Worm (Caenorhabditis elegans): ENCODE measurements around the gene M117.6.

ce11 chrIV:11813901-11814300 is 14.0 kb downstream of the M117.6 start, which contains the start of gene M117.1:
- TF ChIP-seq elt-1 (tag; optimal IDR thresholded peaks at IDR 0.05) (no peak), ztf-4 (tag; optimal IDR thresholded peaks at IDR 0.05) (no peak), blmp-1 (tag; optimal IDR thresholded peaks at IDR 0.05; ENCODE audit: insufficient read depth) (no peak), ama-1 (optimal IDR thresholded peaks at IDR 0.05) (no peak), unc-62 (GFP tag; optimal IDR thresholded peaks at IDR 0.05) (no peak), unc-55 (GFP tag; optimal IDR thresholded peaks at IDR 0.05) (no peak), zag-1 (tag; optimal IDR thresholded peaks at IDR 0.05) (no peak), egl-27 (tag; optimal IDR thresholded peaks at IDR 0.05) (no peak), nhr-11 (tag; optimal IDR thresholded peaks at IDR 0.05) (no peak), lsy-2 (tag; optimal IDR thresholded peaks at IDR 0.05) (no peak)
